Worm (Caenorhabditis elegans): ENCODE data around the gene F07H5.7.

Gene F07H5.7

ce11 chrII:8792640-8793039 lies 1.3 kb downstream of the F07H5.7 start, which contains the start of gene idpa-2:
Gene idpa-2 (minus strand): TSS chrII:8792740.
- TF ChIP-seq lin-39 (tag; optimal IDR thresholded peaks at IDR 0.05): no peak
- no peak for TF ChIP-seq unc-86 (tag; optimal IDR thresholded peaks at IDR 0.05)
- no peak for TF ChIP-seq nhr-90 (tag; optimal IDR thresholded peaks at IDR 0.05; ENCODE audit: poor library complexity)
- TF ChIP-seq ces-1 (GFP tag; optimal IDR thresholded peaks at IDR 0.05): no peak
- no peak for TF ChIP-seq nhr-20 (tag; optimal IDR thresholded peaks at IDR 0.05)
- TF ChIP-seq hlh-17 (GFP tag; optimal IDR thresholded peaks at IDR 0.05; ENCODE audit: borderline replicate concordance): no peak

ce11 chrII:8789828-8790558 lies 4.0 kb downstream of the F07H5.7 start, which contains the start of gene F07H5.13:
Gene F07H5.13 (plus strand): TSS chrII:8790557.
- peak; percentile 58 for TF ChIP-seq nhr-47 (tag; optimal IDR thresholded peaks at IDR 0.05)
- no peak for TF ChIP-seq fkh-10 (GFP tag; optimal IDR thresholded peaks at IDR 0.05)
- TF ChIP-seq snpc-4 (tag; optimal IDR thresholded peaks at IDR 0.05): no peak
- TF ChIP-seq nhr-71 (tag; optimal IDR thresholded peaks at IDR 0.05): peak; percentile 54
- peak; percentile 19 for TF ChIP-seq lin-13 (GFP tag; optimal IDR thresholded peaks at IDR 0.05)
- TF ChIP-seq blmp-1 (tag; optimal IDR thresholded peaks at IDR 0.05): peak; percentile 9
- TF ChIP-seq C16A3.4 (tag; optimal IDR thresholded peaks at IDR 0.05): peak; percentile 8
- no peak for TF ChIP-seq unc-98 (GFP tag; IDR thresholded peaks at IDR 0.05)
- TF ChIP-seq hlh-4 (tag; optimal IDR thresholded peaks at IDR 0.05): no peak
- TF ChIP-seq elt-3 (tag; optimal IDR thresholded peaks at IDR 0.05): no peak
- no peak; the same call in 1 of the 2 replicates for TF ChIP-seq nhr-19 (GFP tag; conservative IDR thresholded peaks at IDR 0.05)
- TF ChIP-seq nhr-85 (tag): peak; percentile 74
- peak; percentile 81 for TF ChIP-seq ztf-4 (tag; optimal IDR thresholded peaks at IDR 0.05)
- TF ChIP-seq lin-39 (tag; optimal IDR thresholded peaks at IDR 0.05): no peak
- no peak for TF ChIP-seq ceh-90 (tag; optimal IDR thresholded peaks at IDR 0.05)
- peak; percentile 42 for TF ChIP-seq elt-2 (tag; optimal IDR thresholded peaks at IDR 0.05)
- TF ChIP-seq unc-30 (tag; optimal IDR thresholded peaks at IDR 0.05): no peak
- TF ChIP-seq efl-3 (GFP tag; optimal IDR thresholded peaks at IDR 0.05): no peak
- TF ChIP-seq lin-14 (GFP tag; optimal IDR thresholded peaks at IDR 0.05): no peak
- peak; percentile 9 for TF ChIP-seq zip-4 (GFP tag; optimal IDR thresholded peaks at IDR 0.05)
- peak; percentile 2 for TF ChIP-seq irx-1 (tag; optimal IDR thresholded peaks at IDR 0.05)
- TF ChIP-seq C34B4.2 (tag; optimal IDR thresholded peaks at IDR 0.05): no peak
- TF ChIP-seq lsy-2 (tag; optimal IDR thresholded peaks at IDR 0.05): peak; percentile 35 to 38
- TF ChIP-seq unc-86 (tag; optimal IDR thresholded peaks at IDR 0.05): no peak
- TF ChIP-seq ama-1 (optimal IDR thresholded peaks at IDR 0.05): peak; percentile 88
- peak; percentile 23 for TF ChIP-seq nhr-20 (tag; optimal IDR thresholded peaks at IDR 0.05)
- TF ChIP-seq aly-2 (tag; optimal IDR thresholded peaks at IDR 0.05): peak; percentile 83
- TF ChIP-seq swsn-7 (tag; optimal IDR thresholded peaks at IDR 0.05): peak; percentile 25
- TF ChIP-seq efl-1 (optimal IDR thresholded peaks at IDR 0.05): no peak
- TF ChIP-seq efl-1 (GFP tag; optimal IDR thresholded peaks at IDR 0.05 in 1 of 2): peak in 1 of 2 experiments; percentile 92
- no peak for TF ChIP-seq tbx-2 (tag; optimal IDR thresholded peaks at IDR 0.05)
- TF ChIP-seq mdl-1 (tag; optimal IDR thresholded peaks at IDR 0.05): no peak
- TF ChIP-seq hpl-2 (GFP tag; optimal IDR thresholded peaks at IDR 0.05): no peak
- TF ChIP-seq ceh-88 (GFP tag; IDR thresholded peaks at IDR 0.05): no peak
- peak; percentile 65 for TF ChIP-seq nhr-90 (tag; optimal IDR thresholded peaks at IDR 0.05; ENCODE audit: poor library complexity)
- peak; percentile 22 for TF ChIP-seq dsc-1 (tag; optimal IDR thresholded peaks at IDR 0.05)
- peak in 1 of 2 experiments; percentile 17 for TF ChIP-seq ztf-11 (tag; optimal IDR thresholded peaks at IDR 0.05)

ce11 chrII:8788752-8789151 lies 5.2 kb downstream of the F07H5.7 start:
- TF ChIP-seq vab-15 (tag; optimal IDR thresholded peaks at IDR 0.05) (no peak), nhr-85 (tag) (peak; percentile 64), xbp-1 (tag; optimal IDR thresholded peaks at IDR 0.05) (no peak)

Measured in whole organism, L1 larva.